Worm (Caenorhabditis elegans) whole organism, early embryonic: ENCODE data around the gene grl-7.

ENCODE experiments used
- B0310.2 ChIP-seq: sonication (generic microtip); optimal IDR thresholded peaks from 2 replicates; lab custom pipeline; 2016; ENCODE audit warnings: mild to moderate bottlenecking, missing genetic modification characterization, missing compliant biosample characterization
- F13C5.2 ChIP-seq: sonication (generic microtip); optimal IDR thresholded peaks from 2 replicates; lab custom pipeline; 2017; ENCODE audit warnings: mild to moderate bottlenecking, missing genetic modification characterization, inconsistent platforms, missing compliant biosample characterization
- aly-1 ChIP-seq: sonication (generic microtip); optimal IDR thresholded peaks from 2 replicates; lab custom pipeline; 2016; ENCODE audit warnings: missing genetic modification characterization, missing compliant biosample characterization
- ama-1 ChIP-seq: fragments of 150-350 bp; optimal IDR thresholded peaks from 2 replicates; lab custom pipeline; 2014
- ceh-13 ChIP-seq: fragments of 200-800 bp; sonication (Bioruptor generic); optimal IDR thresholded peaks from 2 replicates; lab custom pipeline; 2018; ENCODE audit warnings: mild to moderate bottlenecking, missing genetic modification characterization, missing compliant biosample characterization
- ceh-36 ChIP-seq: sonication (generic microtip); optimal IDR thresholded peaks from 2 replicates; lab custom pipeline; 2016; ENCODE audit warnings: missing genetic modification characterization, inconsistent platforms, missing compliant biosample characterization
- ets-7 ChIP-seq: sonication (generic microtip); optimal IDR thresholded peaks from 2 replicates; lab custom pipeline; 2016; ENCODE audit warnings: missing genotype, missing genetic modification characterization, missing compliant biosample characterization
- flt-1 ChIP-seq: fragments of 200-800 bp; sonication (Bioruptor generic); IDR thresholded peaks from 2 replicates; pipeline ENCODE4 v1.3.6; 2022; ENCODE audit warnings: missing genetic modification characterization, missing compliant biosample characterization
- hmbx-1 ChIP-seq: sonication (generic microtip); optimal IDR thresholded peaks from 2 replicates; lab custom pipeline; 2016; ENCODE audit warnings: mild to moderate bottlenecking, missing genetic modification characterization, missing compliant biosample characterization
- hmg-4 ChIP-seq: fragments of 200-800 bp; sonication (Bioruptor generic); optimal IDR thresholded peaks from 2 replicates; lab custom pipeline; 2018; ENCODE audit warnings: mild to moderate bottlenecking, missing genetic modification characterization, missing compliant biosample characterization
- hnd-1 ChIP-seq: sonication (generic microtip); optimal IDR thresholded peaks from 2 replicates; lab custom pipeline; 2016; ENCODE audit warnings: missing genetic modification characterization, missing compliant biosample characterization
- pes-1 ChIP-seq: fragments of 200-800 bp; sonication (Bioruptor generic); IDR thresholded peaks from 2 replicates; pipeline ENCODE4 v1.3.6; 2022; ENCODE audit warnings: missing genetic modification reagents, missing genetic modification characterization, missing compliant biosample characterization
- scrt-1 ChIP-seq: fragments of 200-800 bp; sonication (Bioruptor generic); IDR thresholded peaks from 2 replicates; pipeline ENCODE4 v1.3.6; 2022; ENCODE audit warnings: missing genetic modification characterization, missing compliant biosample characterization
- sea-1 ChIP-seq: fragments of 200-800 bp; sonication (Bioruptor generic); conservative IDR thresholded peaks from 2 replicates; pipeline ENCODE4 v1.3.6; 2022; ENCODE audit warnings: missing genetic modification characterization, missing compliant biosample characterization
- tbx-11 ChIP-seq: fragments of 200-800 bp; sonication (Bioruptor generic); IDR thresholded peaks from 2 replicates; pipeline ENCODE4 v1.3.6; 2022; ENCODE audit warnings: missing genetic modification characterization, missing compliant biosample characterization
- tbx-37 ChIP-seq: fragments of 200-800 bp; sonication (Bioruptor generic); conservative IDR thresholded peaks from 2 replicates; pipeline ENCODE4 v1.3.6; 2022; ENCODE audit warnings: missing genetic modification reagents, missing genetic modification characterization, missing compliant biosample characterization
- tra-4 ChIP-seq: sonication (generic microtip); optimal IDR thresholded peaks from 2 replicates; lab custom pipeline; 2017; ENCODE audit warnings: missing genetic modification characterization, missing compliant biosample characterization

Gene grl-7

DNA sequence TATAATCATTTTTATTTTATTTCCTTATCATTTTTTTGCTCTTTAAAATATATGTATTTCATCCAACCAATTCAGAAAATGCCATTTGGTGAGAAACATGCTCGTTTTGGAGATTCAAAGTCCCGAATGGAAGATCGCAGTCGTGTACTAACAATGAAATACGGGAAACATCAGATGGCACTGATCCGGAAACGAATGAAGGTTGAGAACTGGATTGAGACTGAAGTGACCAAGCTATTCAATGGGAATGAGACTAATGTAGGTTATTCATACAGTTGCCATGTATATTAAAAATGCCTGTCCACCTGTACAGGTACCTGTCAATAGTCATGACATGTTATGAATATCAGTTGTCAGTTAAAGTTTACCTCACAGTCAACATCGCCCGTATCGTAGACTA lies 36.2 kb upstream of the grl-7 start, which contains the start of gene F55C10.5:
F55C10.5 (plus strand) TSS at position 74 of the 400 bp plus-strand sequence.
- TF ChIP-seq pes-1 (GFP tag; lab: Robert Waterston, UW) (no peak), flt-1 (GFP tag; lab: Robert Waterston, UW) (no peak), ama-1 (lab: Kevin White, UChicago) (no peak), sea-1 (GFP tag; lab: Robert Waterston, UW) (no peak), hnd-1 (tag; lab: Kevin White, UChicago) (no peak), tbx-11 (GFP tag; lab: Robert Waterston, UW) (no peak), ets-7 (tag; lab: Kevin White, UChicago) (no peak), ceh-13 (GFP tag; lab: Kevin White, UChicago) (no peak), scrt-1 (GFP tag; lab: Robert Waterston, UW) (no peak), tra-4 (no peak)

DNA sequence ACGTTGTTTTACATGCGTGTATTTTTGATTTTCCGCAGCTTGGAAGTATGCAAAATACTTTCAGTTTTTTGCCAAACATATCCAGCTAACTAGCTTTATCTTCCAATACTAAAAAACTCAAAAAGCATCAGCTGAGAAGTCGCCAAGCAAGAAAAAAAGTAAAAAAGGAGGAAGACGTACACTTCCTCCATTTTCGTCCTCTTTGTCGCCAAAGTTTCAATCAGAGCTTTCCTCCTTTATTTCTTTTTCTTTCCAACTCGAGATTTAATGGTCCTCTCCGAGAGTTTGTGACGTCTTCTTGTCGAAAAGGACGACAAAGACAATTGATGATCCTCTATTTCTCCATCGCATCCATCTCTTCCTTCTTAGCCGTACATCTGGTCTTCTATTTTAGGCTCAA lies 33.8 kb upstream of the grl-7 start:
- TF ChIP-seq aly-1 (tag; lab: Kevin White, UChicago) (no peak), ama-1 (lab: Kevin White, UChicago) (no peak), tra-4 (no peak), ceh-13 (GFP tag; lab: Kevin White, UChicago) (no peak), sea-1 (GFP tag; lab: Robert Waterston, UW) (no peak), B0310.2 (tag; lab: Kevin White, UChicago) (no peak), ets-7 (tag; lab: Kevin White, UChicago) (no peak), tbx-11 (GFP tag; lab: Robert Waterston, UW) (no peak), ceh-36 (tag; lab: Kevin White, UChicago) (no peak), hmbx-1 (tag; lab: Kevin White, UChicago) (no peak), F13C5.2 (tag; lab: Kevin White, UChicago) (no peak), hmg-4 (GFP tag; lab: Kevin White, UChicago) (no peak), scrt-1 (GFP tag; lab: Robert Waterston, UW) (no peak), flt-1 (GFP tag; lab: Robert Waterston, UW) (no peak), pes-1 (GFP tag; lab: Robert Waterston, UW) (no peak)

DNA sequence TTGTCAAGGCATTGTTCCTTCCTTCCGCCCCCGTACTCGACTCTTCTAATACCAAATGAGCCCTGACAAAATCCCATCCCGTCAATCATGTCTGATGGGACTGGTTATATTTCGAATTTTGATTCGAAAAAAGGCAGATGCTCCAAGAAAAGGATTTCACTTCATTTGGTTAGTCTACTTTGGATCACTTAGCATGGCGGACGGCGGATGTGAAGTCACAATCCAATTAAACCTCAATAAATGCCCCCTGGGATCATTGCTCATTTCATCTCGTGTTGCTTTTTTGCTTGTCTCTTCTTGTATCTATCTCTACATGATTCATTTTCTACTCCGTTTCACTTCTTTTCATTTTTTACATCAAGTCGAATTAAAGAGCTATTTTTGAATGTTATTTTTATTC lies 32.5 kb upstream of the grl-7 start:
- TF ChIP-seq ets-7 (tag; lab: Kevin White, UChicago) (no peak), tra-4 (no peak), tbx-11 (GFP tag; lab: Robert Waterston, UW) (no peak), aly-1 (tag; lab: Kevin White, UChicago) (no peak), sea-1 (GFP tag; lab: Robert Waterston, UW) (no peak)

DNA sequence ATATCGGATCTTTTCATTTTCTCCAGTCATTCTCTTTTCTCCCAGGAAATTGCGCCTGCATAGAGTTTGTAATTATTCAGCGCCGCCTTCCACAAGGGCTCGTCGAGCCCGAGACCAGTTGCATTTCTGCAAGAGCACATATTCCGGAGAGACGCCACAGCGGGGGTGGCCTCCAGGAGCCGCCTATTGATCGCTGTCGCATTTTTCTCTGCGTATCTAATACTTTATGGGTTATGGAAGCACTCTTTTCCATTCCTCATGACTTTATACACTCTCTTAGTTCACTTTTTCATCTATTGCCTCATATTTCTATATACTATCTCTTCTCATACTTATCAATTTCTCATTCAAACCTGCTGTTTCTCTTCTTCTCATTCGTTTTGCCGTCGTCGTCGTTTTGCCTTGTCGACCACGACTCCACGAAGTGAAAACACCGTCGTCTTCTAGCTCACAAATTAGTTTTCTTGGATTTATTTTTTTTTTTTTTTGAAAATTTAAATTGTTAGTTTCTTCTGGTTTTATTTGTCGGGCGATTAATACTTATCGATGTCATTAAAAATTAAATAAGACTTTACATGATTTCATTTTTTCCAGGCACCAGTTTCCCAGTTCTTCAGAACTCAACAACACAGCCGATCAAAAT lies 28.5 kb upstream of the grl-7 start, which contains the start of gene cnb-1:
cnb-1 (plus strand) TSS at position 593 of the 643 bp plus-strand sequence.
- TF ChIP-seq ceh-36 (tag; lab: Kevin White, UChicago) (no peak), F13C5.2 (tag; lab: Kevin White, UChicago) (peak; percentile 13)

DNA sequence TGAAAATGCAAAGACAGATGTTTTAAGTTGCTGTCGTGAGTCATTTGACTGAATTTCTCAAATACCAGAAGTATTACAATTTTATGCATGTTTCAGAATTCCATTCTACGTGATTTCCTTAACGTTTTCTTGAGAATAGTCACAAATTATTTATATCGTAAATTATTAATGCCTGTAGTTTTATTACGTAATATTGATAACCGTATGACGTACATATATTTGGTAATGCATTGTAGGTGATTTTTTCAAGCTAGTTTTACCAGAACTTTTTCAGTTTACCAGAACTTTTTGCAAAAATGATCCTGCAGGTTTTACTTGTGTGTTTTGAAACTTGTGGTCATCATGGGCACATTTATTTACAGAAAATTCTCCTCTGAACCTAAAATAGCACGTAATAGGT lies 27.1 kb upstream of the grl-7 start:
- TF ChIP-seq hnd-1 (tag; lab: Kevin White, UChicago) (no peak), F13C5.2 (tag; lab: Kevin White, UChicago) (no peak), flt-1 (GFP tag; lab: Robert Waterston, UW) (no peak), ceh-36 (tag; lab: Kevin White, UChicago) (no peak), pes-1 (GFP tag; lab: Robert Waterston, UW) (no peak), tbx-37 (GFP tag; lab: Robert Waterston, UW) (no peak), sea-1 (GFP tag; lab: Robert Waterston, UW) (no peak), tra-4 (no peak), B0310.2 (tag; lab: Kevin White, UChicago) (no peak), hmbx-1 (tag; lab: Kevin White, UChicago) (no peak), ama-1 (lab: Kevin White, UChicago) (no peak), tbx-11 (GFP tag; lab: Robert Waterston, UW) (no peak), aly-1 (tag; lab: Kevin White, UChicago) (no peak), ets-7 (tag; lab: Kevin White, UChicago) (no peak), scrt-1 (GFP tag; lab: Robert Waterston, UW) (no peak), hmg-4 (GFP tag; lab: Kevin White, UChicago) (no peak), ceh-13 (GFP tag; lab: Kevin White, UChicago) (no peak)

DNA sequence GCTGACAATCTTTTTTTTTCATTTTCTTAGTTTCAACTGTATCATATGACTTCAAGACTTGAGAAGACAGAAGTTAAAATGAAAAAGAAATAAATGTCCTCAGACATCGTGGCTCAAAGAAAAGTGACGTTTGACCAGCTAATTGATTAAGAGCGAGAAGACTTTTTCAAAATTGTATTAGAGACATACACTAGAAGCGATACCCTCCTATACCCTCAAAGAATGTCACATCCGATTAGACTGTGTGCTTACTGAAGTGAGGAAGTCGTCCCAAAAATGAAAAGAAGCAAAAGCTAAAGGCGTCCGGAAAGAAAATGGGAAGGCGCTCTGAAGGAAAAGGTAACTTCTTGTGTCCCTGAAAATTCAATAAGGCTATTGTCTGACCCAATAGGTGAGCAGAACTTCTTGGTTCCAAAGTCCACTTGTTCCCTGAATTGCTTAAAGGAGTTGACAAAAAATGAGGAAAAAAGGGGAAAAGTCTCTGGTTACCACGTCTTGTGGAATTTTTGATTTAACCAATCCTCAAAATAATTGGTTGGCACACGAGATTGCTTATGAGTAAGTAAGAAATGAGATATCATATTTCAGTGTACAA lies 25.6 kb upstream of the grl-7 start:
- TF ChIP-seq ceh-13 (GFP tag; lab: Kevin White, UChicago) (no peak), hnd-1 (tag; lab: Kevin White, UChicago) (no peak), tra-4 (no peak), tbx-37 (GFP tag; lab: Robert Waterston, UW) (no peak), pes-1 (GFP tag; lab: Robert Waterston, UW) (no peak), F13C5.2 (tag; lab: Kevin White, UChicago) (no peak), aly-1 (tag; lab: Kevin White, UChicago) (no peak), flt-1 (GFP tag; lab: Robert Waterston, UW) (no peak), ceh-36 (tag; lab: Kevin White, UChicago) (no peak), tbx-11 (GFP tag; lab: Robert Waterston, UW) (no peak), B0310.2 (tag; lab: Kevin White, UChicago) (no peak), sea-1 (GFP tag; lab: Robert Waterston, UW) (no peak), ama-1 (lab: Kevin White, UChicago) (no peak), hmbx-1 (tag; lab: Kevin White, UChicago) (no peak), scrt-1 (GFP tag; lab: Robert Waterston, UW) (no peak), hmg-4 (GFP tag; lab: Kevin White, UChicago) (no peak), ets-7 (tag; lab: Kevin White, UChicago) (no peak)
